Worm (Caenorhabditis elegans) whole organism, midembryonic: ENCODE measurements around the gene col-69.

Experiments used
- klf-2 ChIP-seq: fragments of 200-800 bp; sonication (Bioruptor generic); conservative IDR thresholded peaks from 2 replicates; pipeline ENCODE4 v1.3.6; 2022; ENCODE audit warnings: missing genetic modification reagents, missing genetic modification characterization, missing compliant biosample characterization
- med-1 ChIP-seq: sonication (generic microtip); optimal IDR thresholded peaks from 2 replicates; lab custom pipeline; 2017; ENCODE audit warnings: missing genetic modification characterization, mild to moderate bottlenecking, missing compliant biosample characterization, antibody characterized with exemption, missing genetic modification reagents; ENCODE audit not compliant: insufficient read depth
- tab-1 ChIP-seq: fragments of 200-800 bp; sonication (Bioruptor generic); IDR thresholded peaks from 2 replicates; pipeline ENCODE4 v1.3.6; 2022; ENCODE audit warnings: missing genetic modification characterization, missing compliant biosample characterization
- ztf-23 ChIP-seq: fragments of 200-800 bp; sonication (Bioruptor generic); IDR thresholded peaks from 2 replicates; pipeline ENCODE4 v1.3.6; 2022; ENCODE audit warnings: missing genetic modification reagents, missing genetic modification characterization, missing compliant biosample characterization

DNA sequence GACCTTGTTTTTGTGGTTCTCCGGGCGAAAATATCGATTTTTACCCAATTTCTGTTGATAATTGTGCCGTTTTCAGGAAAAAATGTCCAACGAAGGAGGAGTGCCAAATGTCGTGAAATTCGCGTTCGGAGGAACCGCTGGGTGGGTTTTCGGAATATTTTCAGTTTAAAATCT lies 19.1 kb downstream of the col-69 start, which contains the start of gene misc-1:
- TF ChIP-seq tab-1 (GFP tag; lab: Robert Waterston, UW), result no peak
- TF ChIP-seq ztf-23 (GFP tag; lab: Robert Waterston, UW), result no peak
- TF ChIP-seq med-1 (GFP tag; lab: Kevin White, UChicago), result no peak
- TF ChIP-seq klf-2, result no peak
